Fruit fly (Drosophila melanogaster) whole organism, embryonic: ENCODE measurements around the gene CG34291.

ENCODE experiments used
- Aef1 ChIP-seq: fragments of 200-800 bp; sonication (Bioruptor generic); IDR thresholded peaks from 3 replicates; pipeline ENCODE4 v1.3.6; 2022; ENCODE audit warnings: missing biosample characterization, missing genetic modification characterization
- Antp ChIP-seq: fragments of 200-800 bp; sonication (Bioruptor generic); optimal IDR thresholded peaks from 3 replicates; lab custom pipeline; 2016; ENCODE audit warnings: missing biosample characterization, missing genetic modification characterization
- CG11398 ChIP-seq: fragments of 200-800 bp; sonication (Bioruptor generic); optimal IDR thresholded peaks from 2 replicates; lab custom pipeline; 2016; ENCODE audit warnings: missing biosample characterization, missing genetic modification characterization
- CG13123 ChIP-seq: fragments of 200-800 bp; sonication (Bioruptor generic); optimal IDR thresholded peaks from 2 replicates; lab custom pipeline; 2016; ENCODE audit warnings: missing biosample characterization, missing genetic modification characterization
- CG13296 ChIP-seq: fragments of 200-800 bp; sonication (Bioruptor generic); optimal IDR thresholded peaks from 3 replicates; lab custom pipeline; 2018; ENCODE audit warnings: missing biosample characterization, mild to moderate bottlenecking, missing genetic modification characterization
- CG13424 ChIP-seq: fragments of 200-800 bp; sonication (Bioruptor generic); optimal IDR thresholded peaks from 2 replicates; lab custom pipeline; 2019; ENCODE audit warnings: missing biosample characterization, mild to moderate bottlenecking, missing genetic modification characterization, moderate library complexity
- CG17385 ChIP-seq: fragments of 200-800 bp; sonication (Bioruptor generic); optimal IDR thresholded peaks from 3 replicates; lab custom pipeline; 2018; ENCODE audit warnings: missing biosample characterization, mild to moderate bottlenecking, missing genetic modification characterization
- CG17612 ChIP-seq: fragments of 200-800 bp; sonication (Bioruptor generic); IDR thresholded peaks from 2 replicates; pipeline ENCODE4 v1.3.6; 2022; ENCODE audit warnings: missing biosample characterization, missing genetic modification characterization
- CG17829 ChIP-seq: fragments of 200-800 bp; optimal IDR thresholded peaks from 2 replicates; lab custom pipeline; 2019; ENCODE audit warnings: missing biosample characterization, mild to moderate bottlenecking, missing genetic modification characterization, moderate library complexity
- CG17912 ChIP-seq: fragments of 200-800 bp; sonication (Bioruptor generic); optimal IDR thresholded peaks from 2 replicates; lab custom pipeline; 2018; ENCODE audit warnings: missing biosample characterization, mild to moderate bottlenecking, missing genetic modification characterization
- CG18011 ChIP-seq: fragments of 200-800 bp; sonication (Bioruptor generic); optimal IDR thresholded peaks from 2 replicates; lab custom pipeline; 2017; ENCODE audit warnings: missing biosample characterization, missing genetic modification characterization, mild to moderate bottlenecking, moderate library complexity, missing genotype
- CG1832 ChIP-seq: fragments of 200-800 bp; sonication (Bioruptor generic); optimal IDR thresholded peaks from 2 replicates; lab custom pipeline; 2017; ENCODE audit warnings: missing biosample characterization, mild to moderate bottlenecking, missing genetic modification characterization, inconsistent platforms
- CG2120 ChIP-seq: fragments of 200-800 bp; sonication (Bioruptor generic); optimal IDR thresholded peaks from 3 replicates; lab custom pipeline; 2016; ENCODE audit warnings: missing biosample characterization, missing genetic modification characterization
- CG2202 ChIP-seq: fragments of 200-800 bp; sonication (Bioruptor generic); optimal IDR thresholded peaks from 2 replicates; lab custom pipeline; 2018; ENCODE audit warnings: missing biosample characterization, mild to moderate bottlenecking, missing genetic modification characterization
- CG2712 ChIP-seq: fragments of 200-800 bp; optimal IDR thresholded peaks from 3 replicates; lab custom pipeline; 2019; ENCODE audit warnings: missing biosample characterization, mild to moderate bottlenecking, missing genetic modification characterization, moderate library complexity
- CG2875 ChIP-seq: fragments of 200-800 bp; sonication (Bioruptor generic); optimal IDR thresholded peaks from 2 replicates; lab custom pipeline; 2017; ENCODE audit warnings: missing biosample characterization, mild to moderate bottlenecking, missing genetic modification characterization, missing genetic modification reagents
- CG2889 ChIP-seq: fragments of 200-800 bp; sonication (Bioruptor generic); IDR thresholded peaks from 3 replicates; pipeline ENCODE4 v1.3.6; 2022; ENCODE audit warnings: missing biosample characterization, missing genetic modification characterization
- CG6854 ChIP-seq: fragments of 200-800 bp; sonication (Bioruptor generic); optimal IDR thresholded peaks from 3 replicates; lab custom pipeline; 2017; ENCODE audit warnings: missing biosample characterization, mild to moderate bottlenecking, missing genetic modification characterization
- CG7271 ChIP-seq: fragments of 200-800 bp; sonication (Bioruptor generic); optimal IDR thresholded peaks from 2 replicates; lab custom pipeline; 2018; ENCODE audit warnings: missing biosample characterization, mild to moderate bottlenecking, missing genetic modification characterization, moderate library complexity
- CG8281 ChIP-seq: fragments of 200-800 bp; sonication (Bioruptor generic); optimal IDR thresholded peaks from 2 replicates; lab custom pipeline; 2018; ENCODE audit warnings: missing biosample characterization, mild to moderate bottlenecking, missing genetic modification characterization, moderate library complexity
- CG9727 ChIP-seq: fragments of 200-800 bp; sonication (Bioruptor generic); optimal IDR thresholded peaks from 3 replicates; lab custom pipeline; 2017; ENCODE audit warnings: missing biosample characterization, mild to moderate bottlenecking, missing genetic modification characterization
- CTCF ChIP-seq: fragments of 200-800 bp; sonication (Bioruptor generic); optimal IDR thresholded peaks from 2 replicates; lab custom pipeline; 2017; ENCODE audit warnings: missing biosample characterization, mild to moderate bottlenecking, missing genetic modification characterization, moderate library complexity
- Chrac-16 ChIP-seq: fragments of 200-800 bp; sonication (Bioruptor generic); optimal IDR thresholded peaks from 3 replicates; lab custom pipeline; 2016; ENCODE audit warnings: missing biosample characterization, missing genetic modification characterization
- CkIIα-i1 ChIP-seq: fragments of 200-800 bp; sonication (Bioruptor generic); IDR thresholded peaks from 2 replicates; pipeline ENCODE4 v1.3.6; 2022; ENCODE audit warnings: missing biosample characterization, missing genetic modification characterization
- CrebB ChIP-seq: fragments of 200-800 bp; sonication (Bioruptor generic); optimal IDR thresholded peaks from 3 replicates; lab custom pipeline; 2018; ENCODE audit warnings: missing biosample characterization, mild to moderate bottlenecking, missing genetic modification characterization
- Deaf1 ChIP-seq: fragments of 200-800 bp; optimal IDR thresholded peaks from 3 replicates; lab custom pipeline; 2019; ENCODE audit warnings: missing biosample characterization, mild to moderate bottlenecking, missing genetic modification characterization, moderate library complexity
- Drgx ChIP-seq: fragments of 200-800 bp; sonication (Bioruptor generic); IDR thresholded peaks from 2 replicates; pipeline ENCODE4 v1.3.6; 2022; ENCODE audit warnings: missing biosample characterization, missing genetic modification characterization
- Eip74EF ChIP-seq, 2 experiments: fragments of 200-800 bp in 1 of 2; fragments of >200 bp in 1 of 2; sonication (Bioruptor generic) in 1 of 2; optimal IDR thresholded peaks; 2 replicates each; lab custom pipeline; 2017 to 2019; ENCODE audit warnings: missing biosample characterization in 2 of 2, missing genetic modification characterization in 2 of 2, mild to moderate bottlenecking in 1 of 2, moderate library complexity in 1 of 2
- HLH4C ChIP-seq: fragments of 200-800 bp; sonication (Bioruptor generic); IDR thresholded peaks from 3 replicates; pipeline ENCODE4 v1.3.6; 2022; ENCODE audit warnings: missing biosample characterization, missing genetic modification characterization; ENCODE audit not compliant: partially characterized antibody
- HmgD ChIP-seq: fragments of 200-800 bp; sonication (Bioruptor generic); optimal IDR thresholded peaks from 3 replicates; lab custom pipeline; 2016; ENCODE audit warnings: missing biosample characterization, missing genetic modification characterization
- Hmr ChIP-seq: fragments of 200-800 bp; sonication (Bioruptor generic); optimal IDR thresholded peaks from 3 replicates; lab custom pipeline; 2017; ENCODE audit warnings: mild to moderate bottlenecking, missing biosample characterization, missing genetic modification reagents, missing genetic modification characterization
- Hr78 ChIP-seq, 2 experiments: fragments of 200-800 bp in 1 of 2; fragments of >200 bp in 1 of 2; sonication (Bioruptor generic) in 1 of 2; optimal IDR thresholded peaks; 2 replicates each; lab custom pipeline; 2017 to 2019; ENCODE audit warnings: missing biosample characterization in 2 of 2, missing genetic modification characterization in 2 of 2, mild to moderate bottlenecking in 1 of 2, moderate library complexity in 1 of 2
- Nf-YA ChIP-seq: fragments of 200-800 bp; sonication (Bioruptor generic); IDR thresholded peaks from 2 replicates; pipeline ENCODE4 v1.3.6; 2022; ENCODE audit warnings: missing biosample characterization, missing genetic modification characterization
- NfI ChIP-seq: fragments of 200-800 bp; sonication (Bioruptor generic); optimal IDR thresholded peaks from 3 replicates; lab custom pipeline; 2018; ENCODE audit warnings: missing biosample characterization, mild to moderate bottlenecking, missing genetic modification characterization, moderate library complexity
- Taf1 ChIP-seq: fragments of 200-800 bp; sonication (Bioruptor generic); IDR thresholded peaks from 2 replicates; pipeline ENCODE4 v1.3.6; 2022; ENCODE audit warnings: missing biosample characterization, missing genetic modification characterization
- abd-A ChIP-seq: fragments of 200-800 bp; sonication (Bioruptor generic); optimal IDR thresholded peaks from 3 replicates; lab custom pipeline; 2019; ENCODE audit warnings: missing biosample characterization, mild to moderate bottlenecking, missing genetic modification characterization, moderate library complexity
- cato ChIP-seq: fragments of 200-800 bp; sonication (Bioruptor generic); optimal IDR thresholded peaks from 2 replicates; lab custom pipeline; 2016; ENCODE audit warnings: missing biosample characterization, missing genetic modification characterization, borderline replicate concordance
- ci ChIP-seq: fragments of 200-800 bp; sonication (Bioruptor generic); IDR thresholded peaks from 3 replicates; pipeline ENCODE4 v1.3.6; 2022; ENCODE audit warnings: missing biosample characterization, missing genetic modification characterization
- dmrt11E ChIP-seq: fragments of 200-800 bp; sonication (Bioruptor generic); optimal IDR thresholded peaks from 3 replicates; lab custom pipeline; 2018; ENCODE audit warnings: missing biosample characterization, mild to moderate bottlenecking, missing genetic modification characterization, moderate library complexity
- gem ChIP-seq: fragments of 200-800 bp; sonication (Bioruptor generic); optimal IDR thresholded peaks from 2 replicates; lab custom pipeline; 2019; ENCODE audit warnings: missing biosample characterization, mild to moderate bottlenecking, missing genetic modification characterization, moderate library complexity
- insv ChIP-seq, 2 experiments: fragments of 200-800 bp; sonication (Bioruptor generic); optimal IDR thresholded peaks; 3 replicates each; lab custom pipeline; 2016 to 2018; ENCODE audit warnings: missing biosample characterization in 2 of 2, missing genetic modification characterization in 2 of 2
- oc ChIP-seq: fragments of 200-800 bp; sonication (Bioruptor generic); optimal IDR thresholded peaks from 2 replicates; lab custom pipeline; 2018; ENCODE audit warnings: missing biosample characterization, mild to moderate bottlenecking, missing genetic modification characterization, moderate library complexity
- pho ChIP-seq: fragments of 200-800 bp; sonication (Bioruptor generic); optimal IDR thresholded peaks from 2 replicates; lab custom pipeline; 2016; ENCODE audit warnings: missing biosample characterization, missing genetic modification characterization
- psq ChIP-seq: fragments of 200-800 bp; sonication (Bioruptor generic); optimal IDR thresholded peaks from 2 replicates; lab custom pipeline; 2017; ENCODE audit warnings: missing biosample characterization, missing genetic modification characterization
- pzg ChIP-seq: fragments of 200-800 bp; sonication (Bioruptor generic); optimal IDR thresholded peaks from 3 replicates; lab custom pipeline; 2018; ENCODE audit warnings: missing biosample characterization, mild to moderate bottlenecking, missing genetic modification characterization, moderate library complexity
- sug ChIP-seq: fragments of 200-800 bp; optimal IDR thresholded peaks from 2 replicates; lab custom pipeline; 2019; ENCODE audit warnings: missing biosample characterization, mild to moderate bottlenecking, missing genetic modification characterization, moderate library complexity
- wek ChIP-seq: fragments of 200-800 bp; sonication (Bioruptor generic); optimal IDR thresholded peaks from 3 replicates; lab custom pipeline; 2018; ENCODE audit warnings: missing biosample characterization, mild to moderate bottlenecking, missing genetic modification characterization, moderate library complexity
- zfh1 ChIP-seq: fragments of 200-800 bp; sonication (Bioruptor generic); IDR thresholded peaks from 3 replicates; pipeline ENCODE4 v1.3.6; 2022; ENCODE audit warnings: missing biosample characterization, missing genetic modification characterization

The CG34291 gene

DNA sequence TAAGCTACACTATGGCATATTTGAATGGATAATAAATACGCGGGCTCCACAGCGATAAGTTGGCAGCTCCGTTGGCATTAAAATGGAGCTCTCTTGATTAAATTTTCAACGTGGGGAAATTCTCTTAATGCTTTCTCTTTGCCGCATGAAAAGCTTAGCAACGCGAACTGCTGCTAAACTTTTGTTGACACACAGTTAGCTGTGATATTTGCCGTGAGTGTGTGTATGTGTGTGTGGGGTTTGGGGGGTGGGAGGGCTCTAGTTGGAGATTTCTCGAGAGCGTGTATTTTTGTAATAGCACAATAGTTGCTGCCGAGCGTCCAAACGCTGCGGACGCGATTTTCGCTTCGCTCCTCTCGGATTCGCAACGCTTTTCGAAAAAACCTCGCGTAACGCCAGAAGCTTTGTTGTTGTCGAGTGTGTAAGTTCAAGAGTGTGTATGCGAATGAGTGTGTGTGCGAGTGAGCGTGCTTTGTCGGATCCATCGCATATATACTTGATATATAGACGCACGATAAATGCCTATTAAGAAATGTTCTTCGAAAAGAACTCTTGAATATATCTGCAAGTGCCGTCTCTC lies 35.7 kb upstream of the CG34291 start, which contains the start of gene CG5455 (continued):
- TF ChIP-seq CG17612 (peak; percentile 24; the same call in 1 of the 2 replicates), CG17385 (GFP tag; lab: Kevin White, UChicago) (peak; percentile 55), sug (tag; lab: Kevin White, UChicago) (peak; percentile 79), CG2202 (tag; lab: Kevin White, UChicago) (no peak), dmrt11E (tag; lab: Kevin White, UChicago) (no peak), CG6854 (GFP tag; lab: Kevin White, UChicago) (peak; percentile 82), oc (tag; lab: Kevin White, UChicago) (peak; percentile 93), Eip74EF (GFP tag; optimal IDR thresholded peaks at IDR 0.05; lab: Kevin White, UChicago) (peak in 1 of 2 experiments; percentile 31), Drgx (GFP tag; lab: Robert Waterston, UW) (peak; percentile 77), CG13424 (peak; percentile 17), Aef1 (peak; percentile 51; the same call in 2 of the 3 replicates), zfh1 (GFP tag; lab: Robert Waterston, UW) (0 out of 3 replicates have a peak, but pooled peaks have one; percentile 24), CG18011 (GFP tag; lab: Kevin White, UChicago) (peak; percentile 11), Chrac-16 (GFP tag; lab: Kevin White, UChicago) (no peak), CG9727 (peak; percentile 29), CG13296 (peak; percentile 77), Taf1 (GFP tag; lab: Robert Waterston, UW) (peak; percentile 28; the same call in 1 of the 2 replicates), insv (GFP tag; optimal IDR thresholded peaks at IDR 0.05; lab: Kevin White, UChicago) (no peak), wek (GFP tag; lab: Kevin White, UChicago) (peak; percentile 72), CG17829 (tag; lab: Kevin White, UChicago) (no peak), ci (GFP tag; lab: Robert Waterston, UW) (peak; percentile 87), Hr78 (GFP tag; optimal IDR thresholded peaks at IDR 0.05; lab: Kevin White, UChicago) (peak in 1 of 2 experiments; percentile 40), pzg (peak; percentile 24), CG2120 (peak; percentile 41), CrebB (tag; lab: Kevin White, UChicago) (peak; percentile 62), pho (GFP tag; lab: Kevin White, UChicago) (peak; percentile 65), Nf-YA (peak; percentile 23; the same call in 1 of the 2 replicates)

DNA sequence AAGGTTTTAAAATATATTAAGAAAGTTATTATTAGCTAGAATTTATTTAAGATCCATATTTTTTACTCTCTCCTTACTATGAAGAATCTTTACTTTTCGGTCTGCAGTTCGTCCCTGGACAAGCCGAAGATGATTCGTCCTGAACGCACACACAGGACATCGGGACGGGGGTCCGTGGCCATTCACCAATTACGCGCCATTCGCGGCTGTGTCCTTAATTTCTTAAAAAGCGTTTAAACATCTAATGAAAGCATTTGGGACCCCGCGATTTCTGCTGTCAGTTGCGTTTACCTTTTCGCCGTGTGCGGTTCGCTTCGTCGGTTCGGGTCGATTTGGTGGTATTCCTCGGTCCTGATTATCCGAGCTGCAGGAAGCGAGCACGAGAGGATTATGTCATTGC lies 32.4 kb upstream of the CG34291 start, which contains the start of gene CG14238:
TSS of gene CG14238 (plus strand) at position 301 of the 400 bp plus-strand sequence.
- TF ChIP-seq Antp (GFP tag; lab: Kevin White, UChicago): no peak
- no peak for TF ChIP-seq psq (GFP tag; lab: Kevin White, UChicago)
- TF ChIP-seq NfI (GFP tag; lab: Kevin White, UChicago): no peak
- TF ChIP-seq, all 482 proteins: peak for 0

DNA sequence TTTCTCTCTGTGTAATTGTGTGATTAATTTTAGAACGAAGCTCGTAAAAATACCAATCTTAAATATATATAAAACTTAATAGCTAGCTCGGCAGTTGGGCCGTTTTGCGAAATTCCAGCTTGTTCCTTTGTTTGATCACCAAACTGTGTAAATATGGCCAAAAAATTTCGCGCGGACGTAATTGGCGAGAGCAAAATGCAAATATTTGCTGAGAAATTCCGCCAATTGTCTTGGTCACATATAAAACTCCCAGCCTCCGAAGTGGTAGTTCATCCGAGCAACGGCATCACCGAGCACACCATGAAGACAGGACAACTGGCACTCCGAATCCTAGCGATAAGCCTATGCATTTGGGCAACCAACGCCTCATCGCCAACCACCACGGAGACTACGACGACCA lies 31.0 kb upstream of the CG34291 start, which contains the start of gene CG14237:
TSS of gene CG14237 (plus strand) at position 301 of the 400 bp plus-strand sequence.
- TF ChIP-seq CG2889 (GFP tag; lab: Robert Waterston, UW) (no peak), CG13123 (GFP tag; lab: Kevin White, UChicago) (no peak), CG1832 (no peak), CG8281 (tag; lab: Kevin White, UChicago) (no peak), CG2875 (no peak), gem (tag; lab: Kevin White, UChicago) (no peak), CTCF (GFP tag; lab: Kevin White, UChicago) (no peak), CG11398 (no peak), HLH4C (GFP tag; lab: Robert Waterston, UW) (no peak), Deaf1 (no peak), CG17912 (GFP tag; lab: Kevin White, UChicago) (no peak), abd-A (tag; lab: Kevin White, UChicago) (no peak), HmgD (GFP tag; lab: Kevin White, UChicago) (no peak), CG7271 (tag; lab: Kevin White, UChicago) (no peak), CG2712 (no peak), Hmr (GFP tag; lab: Kevin White, UChicago) (no peak), cato (no peak), CkIIα-i1 (no peak)
